Fruit fly (Drosophila melanogaster): ENCODE measurements around the gene CG16890.

dm6 chr2L:13820176-13820575 is 36.0 kb upstream of the CG16890 start:
- no peak for TF ChIP-seq CG8159 (tag; optimal IDR thresholded peaks at IDR 0.05)
- TF ChIP-seq fd96Ca (GFP tag; IDR thresholded peaks at IDR 0.05): no peak
- TF ChIP-seq D1 (tag; optimal IDR thresholded peaks at IDR 0.05): no peak
